Worm (Caenorhabditis elegans) whole organism, L1 larva: ENCODE measurements around the gene T10F2.2.
A peak's percentile ranks its signal among the peaks of the same experiment; 100 is the strongest.

Experiments used
- C04F5.9 ChIP-seq: sonication (generic microtip); optimal IDR thresholded peaks from 2 replicates; lab custom pipeline; 2016; ENCODE audit warnings: missing genetic modification characterization, missing compliant biosample characterization
- F16B12.6 ChIP-seq: fragments of 150-350 bp; optimal IDR thresholded peaks from 2 replicates; lab custom pipeline; 2014; ENCODE audit warnings: missing biosample characterization, missing genetic modification characterization
- aha-1 ChIP-seq: fragments of 150-350 bp; optimal IDR thresholded peaks from 2 replicates; lab custom pipeline; 2014; ENCODE audit warnings: missing biosample characterization, missing genetic modification characterization
- alr-1 ChIP-seq: fragments of 200-800 bp; sonication (Bioruptor generic); optimal IDR thresholded peaks from 2 replicates; lab custom pipeline; 2018; ENCODE audit warnings: borderline replicate concordance, mild to moderate bottlenecking, missing genetic modification characterization, missing compliant biosample characterization
- ama-1 ChIP-seq: fragments of 150-350 bp; optimal IDR thresholded peaks from 2 replicates; lab custom pipeline; 2014
- ceh-8 ChIP-seq: fragments of 200-800 bp; sonication (Bioruptor generic); optimal IDR thresholded peaks from 2 replicates; lab custom pipeline; 2018; ENCODE audit warnings: mild to moderate bottlenecking, missing genetic modification characterization, moderate library complexity, missing compliant biosample characterization
- ceh-90 ChIP-seq: sonication (generic microtip); optimal IDR thresholded peaks from 2 replicates; lab custom pipeline; 2016; ENCODE audit warnings: missing genetic modification characterization, missing compliant biosample characterization
- dsc-1 ChIP-seq: sonication (generic microtip); optimal IDR thresholded peaks from 2 replicates; lab custom pipeline; 2016; ENCODE audit warnings: mild to moderate bottlenecking, missing genetic modification characterization, missing compliant biosample characterization
- egl-13 ChIP-seq: sonication (generic microtip); optimal IDR thresholded peaks from 2 replicates; lab custom pipeline; 2016; ENCODE audit warnings: missing genotype, missing genetic modification reagents, missing genetic modification characterization, missing compliant biosample characterization
- elt-3 ChIP-seq, 6 experiments: fragments of 150-350 bp in 1 of 6; sonication (generic microtip); optimal IDR thresholded peaks; 2 replicates each; lab custom pipeline; 2017 to 2018; ENCODE audit warnings: missing biosample characterization in 6 of 6, missing genetic modification characterization in 6 of 6, inconsistent platforms in 1 of 6
- ets-5 ChIP-seq: fragments of 200-800 bp; sonication (Bioruptor generic); IDR thresholded peaks from 2 replicates; pipeline ENCODE4 v1.3.6; 2022; ENCODE audit warnings: missing genetic modification characterization, missing compliant biosample characterization
- fkh-8 ChIP-seq: sonication (generic microtip); optimal IDR thresholded peaks from 2 replicates; lab custom pipeline; 2016; ENCODE audit warnings: mild to moderate bottlenecking, missing genetic modification characterization, missing compliant biosample characterization
- grh-1 ChIP-seq: fragments of 200-800 bp; sonication (Bioruptor generic); IDR thresholded peaks from 2 replicates; pipeline ENCODE4 v1.3.6; 2022; ENCODE audit warnings: missing genetic modification reagents, missing genetic modification characterization, missing compliant biosample characterization
- hlh-17 ChIP-seq: fragments of 200-800 bp; sonication (Bioruptor generic); optimal IDR thresholded peaks from 2 replicates; lab custom pipeline; 2018; ENCODE audit warnings: missing genetic modification characterization, mild to moderate bottlenecking, missing compliant biosample characterization, moderate library complexity, borderline replicate concordance
- hlh-4 ChIP-seq: sonication (generic microtip); optimal IDR thresholded peaks from 2 replicates; lab custom pipeline; 2016; ENCODE audit warnings: mild to moderate bottlenecking, missing genetic modification characterization, missing compliant biosample characterization
- hpl-2 ChIP-seq: fragments of 150-350 bp; optimal IDR thresholded peaks from 2 replicates; lab custom pipeline; 2014; ENCODE audit warnings: missing biosample characterization, missing genetic modification reagents, missing genetic modification characterization
- isw-1 ChIP-seq: fragments of 200-800 bp; sonication (Bioruptor generic); IDR thresholded peaks from 2 replicates; pipeline ENCODE4 v1.3.6; 2022; ENCODE audit warnings: missing genetic modification characterization, missing compliant biosample characterization
- jun-1 ChIP-seq: fragments of 150-350 bp; optimal IDR thresholded peaks from 2 replicates; lab custom pipeline; 2014; ENCODE audit warnings: missing biosample characterization, missing genetic modification reagents, missing genetic modification characterization
- lin-14 ChIP-seq: fragments of 200-800 bp; sonication (Bioruptor generic); optimal IDR thresholded peaks from 2 replicates; lab custom pipeline; 2018; ENCODE audit warnings: mild to moderate bottlenecking, missing genetic modification characterization, moderate library complexity, missing compliant biosample characterization
- lin-15B ChIP-seq: fragments of 150-350 bp; sonication (generic microtip); optimal IDR thresholded peaks from 3 replicates; lab custom pipeline; 2014; ENCODE audit warnings: missing biosample characterization, missing genetic modification characterization
- lin-35 ChIP-seq, 2 experiments: fragments of 150-350 bp; optimal IDR thresholded peaks; 2 replicates each; lab custom pipeline; 2014; ENCODE audit warnings: missing biosample characterization in 2 of 2, missing genetic modification characterization in 2 of 2, missing genetic modification reagents in 2 of 2
- lin-39 ChIP-seq: fragments of 150-350 bp; optimal IDR thresholded peaks from 2 replicates; lab custom pipeline; 2014; ENCODE audit warnings: missing biosample characterization, missing genetic modification reagents, missing genetic modification characterization
- lir-3 ChIP-seq: sonication (generic microtip); optimal IDR thresholded peaks from 2 replicates; lab custom pipeline; 2016; ENCODE audit warnings: mild to moderate bottlenecking, missing genetic modification characterization, moderate library complexity, missing compliant biosample characterization; ENCODE audit not compliant: poor library complexity
- mab-9 ChIP-seq: fragments of 200-800 bp; sonication (Bioruptor generic); IDR thresholded peaks from 2 replicates; pipeline ENCODE4 v1.3.6; 2022; ENCODE audit warnings: missing genetic modification reagents, missing genetic modification characterization, missing compliant biosample characterization
- mdl-1 ChIP-seq, 2 experiments: fragments of 150-350 bp; optimal IDR thresholded peaks; 2 replicates each; lab custom pipeline; 2014 to 2017; ENCODE audit warnings: missing biosample characterization in 2 of 2, missing genetic modification characterization in 2 of 2, inconsistent platforms in 1 of 2
- mef-2 ChIP-seq: fragments of 150-350 bp; optimal IDR thresholded peaks from 2 replicates; lab custom pipeline; 2014; ENCODE audit warnings: missing biosample characterization, missing genetic modification characterization
- mep-1 ChIP-seq: fragments of 150-350 bp; optimal IDR thresholded peaks from 2 replicates; lab custom pipeline; 2014; ENCODE audit warnings: missing biosample characterization, missing genetic modification characterization
- nhr-11 ChIP-seq: fragments of 150-350 bp; optimal IDR thresholded peaks from 2 replicates; lab custom pipeline; 2014; ENCODE audit warnings: missing biosample characterization, missing genetic modification characterization
- nhr-19 ChIP-seq: fragments of 200-800 bp; sonication (Bioruptor generic); conservative IDR thresholded peaks from 2 replicates; pipeline ENCODE4 v1.3.6; 2022; ENCODE audit warnings: missing genetic modification characterization, missing compliant biosample characterization
- nhr-237 ChIP-seq: fragments of 150-350 bp; optimal IDR thresholded peaks from 2 replicates; lab custom pipeline; 2014; ENCODE audit warnings: missing biosample characterization, missing genetic modification characterization
- nhr-28 ChIP-seq: fragments of 150-350 bp; optimal IDR thresholded peaks from 2 replicates; lab custom pipeline; 2014; ENCODE audit warnings: missing biosample characterization, missing genetic modification characterization
- nhr-47 ChIP-seq: sonication (generic microtip); optimal IDR thresholded peaks from 2 replicates; lab custom pipeline; 2016; ENCODE audit warnings: mild to moderate bottlenecking, missing genetic modification characterization, moderate library complexity, missing compliant biosample characterization
- nhr-71 ChIP-seq: sonication (generic microtip); optimal IDR thresholded peaks from 2 replicates; lab custom pipeline; 2016; ENCODE audit warnings: mild to moderate bottlenecking, missing genetic modification characterization, moderate library complexity, missing compliant biosample characterization
- nhr-76 ChIP-seq: sonication (generic microtip); optimal IDR thresholded peaks from 2 replicates; lab custom pipeline; 2017; ENCODE audit warnings: missing biosample characterization, missing genetic modification characterization
- nhr-84 ChIP-seq: sonication (generic microtip); optimal IDR thresholded peaks from 2 replicates; lab custom pipeline; 2017; ENCODE audit warnings: missing biosample characterization, missing genetic modification characterization
- pag-3 ChIP-seq: sonication (generic microtip); optimal IDR thresholded peaks from 2 replicates; lab custom pipeline; 2017; ENCODE audit warnings: missing genetic modification characterization, mild to moderate bottlenecking, missing compliant biosample characterization, antibody characterized with exemption, borderline replicate concordance; ENCODE audit not compliant: insufficient read depth
- rnt-1 ChIP-seq: sonication (generic microtip); optimal IDR thresholded peaks from 2 replicates; lab custom pipeline; 2016; ENCODE audit warnings: mild to moderate bottlenecking, missing genetic modification characterization, moderate library complexity, missing compliant biosample characterization
- skn-1 ChIP-seq: fragments of 150-350 bp; optimal IDR thresholded peaks from 2 replicates; lab custom pipeline; 2014; ENCODE audit warnings: missing biosample characterization, missing genetic modification characterization
- snpc-4 ChIP-seq: fragments of 150-350 bp; optimal IDR thresholded peaks from 2 replicates; lab custom pipeline; 2014; ENCODE audit warnings: missing biosample characterization, missing genetic modification characterization
- sox-4 ChIP-seq: sonication (generic microtip); optimal IDR thresholded peaks from 2 replicates; lab custom pipeline; 2016; ENCODE audit warnings: missing genetic modification characterization, missing compliant biosample characterization
- sptf-1 ChIP-seq: fragments of 150-350 bp; optimal IDR thresholded peaks from 2 replicates; lab custom pipeline; 2014; ENCODE audit warnings: missing biosample characterization, missing genetic modification characterization
- sup-37 ChIP-seq: fragments of 200-800 bp; sonication (Bioruptor generic); optimal IDR thresholded peaks from 2 replicates; lab custom pipeline; 2018; ENCODE audit warnings: mild to moderate bottlenecking, missing genetic modification characterization, missing compliant biosample characterization
- swsn-7 ChIP-seq: sonication (generic microtip); optimal IDR thresholded peaks from 2 replicates; lab custom pipeline; 2016; ENCODE audit warnings: missing genetic modification characterization, missing compliant biosample characterization
- tbx-2 ChIP-seq: sonication (generic microtip); optimal IDR thresholded peaks from 2 replicates; lab custom pipeline; 2016; ENCODE audit warnings: missing genetic modification characterization, missing compliant biosample characterization
- tlp-1 ChIP-seq: fragments of 150-350 bp; optimal IDR thresholded peaks from 2 replicates; lab custom pipeline; 2014; ENCODE audit warnings: missing biosample characterization, missing genetic modification characterization
- unc-130 ChIP-seq: fragments of 150-350 bp; optimal IDR thresholded peaks from 2 replicates; lab custom pipeline; 2017; ENCODE audit warnings: missing biosample characterization, missing genetic modification characterization, inconsistent platforms
- unc-30 ChIP-seq: sonication (generic microtip); optimal IDR thresholded peaks from 2 replicates; lab custom pipeline; 2017; ENCODE audit warnings: missing biosample characterization, missing genetic modification characterization
- unc-62 ChIP-seq: fragments of 150-350 bp; optimal IDR thresholded peaks from 2 replicates; lab custom pipeline; 2014; ENCODE audit warnings: missing biosample characterization, missing genetic modification reagents, missing genetic modification characterization
- unc-86 ChIP-seq: sonication (generic microtip); optimal IDR thresholded peaks from 2 replicates; lab custom pipeline; 2016; ENCODE audit warnings: missing genetic modification characterization, missing compliant biosample characterization
- unc-98 ChIP-seq: fragments of 200-800 bp; sonication (Bioruptor generic); IDR thresholded peaks from 2 replicates; pipeline ENCODE4 v1.3.6; 2022; ENCODE audit warnings: missing genetic modification characterization, missing compliant biosample characterization
- vab-15 ChIP-seq: sonication (generic microtip); optimal IDR thresholded peaks from 2 replicates; lab custom pipeline; 2017; ENCODE audit warnings: missing genotype, mild to moderate bottlenecking, missing genetic modification characterization, missing compliant biosample characterization
- zip-4 ChIP-seq: fragments of 200-800 bp; sonication (Bioruptor generic); optimal IDR thresholded peaks from 2 replicates; lab custom pipeline; 2018; ENCODE audit warnings: mild to moderate bottlenecking, missing genetic modification characterization, moderate library complexity, missing compliant biosample characterization
- ztf-11 ChIP-seq, 2 experiments: sonication (generic microtip); optimal IDR thresholded peaks; 2 replicates each; lab custom pipeline; 2016 to 2017; ENCODE audit warnings: missing genetic modification characterization in 2 of 2, missing biosample characterization in 1 of 2, missing compliant biosample characterization in 1 of 2

T10F2.2 gene

ce11 chrIII:5190179-5190578 lies 25.1 kb upstream of the T10F2.2 start (continued):
- TF ChIP-seq alr-1 (tag; lab: Kevin White, UChicago) (no peak), unc-98 (GFP tag; lab: Robert Waterston, UW) (no peak), unc-62 (GFP tag; lab: Kevin White, UChicago) (no peak), lin-39 (no peak), ceh-8 (GFP tag; lab: Kevin White, UChicago) (no peak), nhr-71 (tag; lab: Kevin White, UChicago) (peak; percentile 70), hlh-17 (GFP tag; lab: Kevin White, UChicago) (no peak), sptf-1 (tag; lab: Kevin White, UChicago) (no peak), nhr-237 (tag; lab: Kevin White, UChicago) (no peak), jun-1 (tag; lab: Kevin White, UChicago) (no peak), hlh-4 (tag; lab: Kevin White, UChicago) (no peak), elt-3 (tag; optimal IDR thresholded peaks at IDR 0.05; lab: Kevin White, UChicago) (no peak), nhr-19 (GFP tag; lab: Robert Waterston, UW) (peak; percentile 65), hpl-2 (GFP tag; lab: Kevin White, UChicago) (no peak), snpc-4 (no peak), rnt-1 (tag; lab: Kevin White, UChicago) (peak; percentile 91), pag-3 (no peak), unc-30 (tag; lab: Kevin White, UChicago) (no peak), nhr-84 (tag; lab: Kevin White, UChicago) (no peak), mef-2 (no peak), mdl-1 (tag; optimal IDR thresholded peaks at IDR 0.05; lab: Kevin White, UChicago) (no peak), nhr-11 (tag; lab: Kevin White, UChicago) (no peak), sox-4 (tag; lab: Kevin White, UChicago) (peak; percentile 60), F16B12.6 (no peak), lir-3 (tag; lab: Kevin White, UChicago) (peak; percentile 84), unc-86 (tag; lab: Kevin White, UChicago) (no peak), nhr-28 (tag; lab: Kevin White, UChicago) (no peak), sup-37 (GFP tag; lab: Kevin White, UChicago) (no peak), isw-1 (GFP tag; lab: Robert Waterston, UW) (no peak), lin-14 (GFP tag; lab: Kevin White, UChicago) (no peak), unc-130 (tag; lab: Kevin White, UChicago) (peak; percentile 21), mep-1 (tag; lab: Kevin White, UChicago) (no peak), mab-9 (GFP tag; lab: Robert Waterston, UW) (no peak), nhr-47 (peak; percentile 64), ztf-11 (tag; optimal IDR thresholded peaks at IDR 0.05; lab: Kevin White, UChicago) (peak in 1 of 2 experiments; percentile 67), ama-1 (no peak), skn-1 (tag; lab: Kevin White, UChicago) (peak; percentile 22), swsn-7 (tag; lab: Kevin White, UChicago) (peak; percentile 48), ceh-90 (tag; lab: Kevin White, UChicago) (peak; percentile 83), dsc-1 (tag; lab: Kevin White, UChicago) (peak; percentile 41), grh-1 (peak; percentile 43; the same call in 1 of the 2 replicates), C04F5.9 (tag; lab: Kevin White, UChicago) (peak; percentile 7), tlp-1 (tag; lab: Kevin White, UChicago) (no peak), lin-35 (GFP tag; optimal IDR thresholded peaks at IDR 0.05; lab: Kevin White, UChicago) (peak; percentile 85 to 93), egl-13 (tag; lab: Kevin White, UChicago) (peak; percentile 57), ets-5 (GFP tag; lab: Robert Waterston, UW) (no peak), lin-15B (tag; lab: Kevin White, UChicago) (no peak), tbx-2 (tag; lab: Kevin White, UChicago) (peak; percentile 39), fkh-8 (tag; lab: Kevin White, UChicago) (no peak), zip-4 (no peak), aha-1 (no peak), vab-15 (tag; lab: Kevin White, UChicago) (no peak), nhr-76 (tag; lab: Kevin White, UChicago) (no peak)
